Worm (Caenorhabditis elegans) whole organism, L1 larva: Measurements from ENCODE around the gene hil-1.
A peak's percentile ranks its signal among the peaks of the same experiment; 100 is the strongest.

Source experiments
- C04F5.9 ChIP-seq: sonication (generic microtip); optimal IDR thresholded peaks from 2 replicates; lab custom pipeline; 2016; ENCODE audit warnings: missing genetic modification characterization, missing compliant biosample characterization
- C34B4.2 ChIP-seq: sonication (generic microtip); optimal IDR thresholded peaks from 2 replicates; lab custom pipeline; 2017; ENCODE audit warnings: mild to moderate bottlenecking, missing genetic modification characterization, missing compliant biosample characterization
- F16B12.6 ChIP-seq: fragments of 150-350 bp; optimal IDR thresholded peaks from 2 replicates; lab custom pipeline; 2014; ENCODE audit warnings: missing biosample characterization, missing genetic modification characterization
- alr-1 ChIP-seq: fragments of 200-800 bp; sonication (Bioruptor generic); optimal IDR thresholded peaks from 2 replicates; lab custom pipeline; 2018; ENCODE audit warnings: borderline replicate concordance, mild to moderate bottlenecking, missing genetic modification characterization, missing compliant biosample characterization
- blmp-1 ChIP-seq: fragments of 150-350 bp; optimal IDR thresholded peaks from 2 replicates; lab custom pipeline; 2014; ENCODE audit warnings: missing biosample characterization, missing genetic modification characterization
- ceh-63 ChIP-seq: fragments of 200-800 bp; sonication (Bioruptor generic); optimal IDR thresholded peaks from 2 replicates; lab custom pipeline; 2018; ENCODE audit warnings: mild to moderate bottlenecking, missing genetic modification characterization, missing compliant biosample characterization
- ceh-82 ChIP-seq, 3 experiments: fragments of 150-350 bp in 1 of 3; sonication (generic microtip) in 2 of 3; optimal IDR thresholded peaks; 2 replicates each; lab custom pipeline; 2014 to 2017; ENCODE audit warnings: missing biosample characterization in 3 of 3, missing genetic modification characterization in 3 of 3
- fkh-4 ChIP-seq: sonication (generic microtip); optimal IDR thresholded peaks from 2 replicates; lab custom pipeline; 2016; ENCODE audit warnings: missing compliant biosample characterization, missing genetic modification characterization, borderline replicate concordance
- fkh-8 ChIP-seq: sonication (generic microtip); optimal IDR thresholded peaks from 2 replicates; lab custom pipeline; 2016; ENCODE audit warnings: mild to moderate bottlenecking, missing genetic modification characterization, missing compliant biosample characterization
- grh-1 ChIP-seq: fragments of 200-800 bp; sonication (Bioruptor generic); IDR thresholded peaks from 2 replicates; pipeline ENCODE4 v1.3.6; 2022; ENCODE audit warnings: missing genetic modification reagents, missing genetic modification characterization, missing compliant biosample characterization
- hlh-4 ChIP-seq: sonication (generic microtip); optimal IDR thresholded peaks from 2 replicates; lab custom pipeline; 2016; ENCODE audit warnings: mild to moderate bottlenecking, missing genetic modification characterization, missing compliant biosample characterization
- hpl-2 ChIP-seq: fragments of 150-350 bp; optimal IDR thresholded peaks from 2 replicates; lab custom pipeline; 2014; ENCODE audit warnings: missing biosample characterization, missing genetic modification reagents, missing genetic modification characterization
- jun-1 ChIP-seq: fragments of 150-350 bp; optimal IDR thresholded peaks from 2 replicates; lab custom pipeline; 2014; ENCODE audit warnings: missing biosample characterization, missing genetic modification reagents, missing genetic modification characterization
- lin-13 ChIP-seq: fragments of 150-350 bp; optimal IDR thresholded peaks from 2 replicates; lab custom pipeline; 2014; ENCODE audit warnings: missing biosample characterization, missing genetic modification reagents, missing genetic modification characterization
- lin-14 ChIP-seq: fragments of 200-800 bp; sonication (Bioruptor generic); optimal IDR thresholded peaks from 2 replicates; lab custom pipeline; 2018; ENCODE audit warnings: mild to moderate bottlenecking, missing genetic modification characterization, moderate library complexity, missing compliant biosample characterization
- lin-35 ChIP-seq, 2 experiments: fragments of 150-350 bp; optimal IDR thresholded peaks; 2 replicates each; lab custom pipeline; 2014; ENCODE audit warnings: missing biosample characterization in 2 of 2, missing genetic modification characterization in 2 of 2, missing genetic modification reagents in 2 of 2
- lsy-2 ChIP-seq, 2 experiments: fragments of 150-350 bp; optimal IDR thresholded peaks; 2 replicates each; lab custom pipeline; 2014; ENCODE audit warnings: missing biosample characterization in 2 of 2, missing genetic modification characterization in 2 of 2
- mab-9 ChIP-seq: fragments of 200-800 bp; sonication (Bioruptor generic); IDR thresholded peaks from 2 replicates; pipeline ENCODE4 v1.3.6; 2022; ENCODE audit warnings: missing genetic modification reagents, missing genetic modification characterization, missing compliant biosample characterization
- mdl-1 ChIP-seq, 2 experiments: fragments of 150-350 bp; optimal IDR thresholded peaks; 2 replicates each; lab custom pipeline; 2014 to 2017; ENCODE audit warnings: missing biosample characterization in 2 of 2, missing genetic modification characterization in 2 of 2, inconsistent platforms in 1 of 2
- mef-2 ChIP-seq: fragments of 150-350 bp; optimal IDR thresholded peaks from 2 replicates; lab custom pipeline; 2014; ENCODE audit warnings: missing biosample characterization, missing genetic modification characterization
- nhr-20 ChIP-seq: sonication (generic microtip); optimal IDR thresholded peaks from 2 replicates; lab custom pipeline; 2016; ENCODE audit warnings: mild to moderate bottlenecking, missing genetic modification characterization, missing compliant biosample characterization
- nhr-237 ChIP-seq: fragments of 150-350 bp; optimal IDR thresholded peaks from 2 replicates; lab custom pipeline; 2014; ENCODE audit warnings: missing biosample characterization, missing genetic modification characterization
- nhr-28 ChIP-seq: fragments of 150-350 bp; optimal IDR thresholded peaks from 2 replicates; lab custom pipeline; 2014; ENCODE audit warnings: missing biosample characterization, missing genetic modification characterization
- nhr-76 ChIP-seq: sonication (generic microtip); optimal IDR thresholded peaks from 2 replicates; lab custom pipeline; 2017; ENCODE audit warnings: missing biosample characterization, missing genetic modification characterization
- nhr-77 ChIP-seq: fragments of 150-350 bp; optimal IDR thresholded peaks from 2 replicates; lab custom pipeline; 2014; ENCODE audit warnings: missing biosample characterization, missing genetic modification characterization
- nhr-84 ChIP-seq: sonication (generic microtip); optimal IDR thresholded peaks from 2 replicates; lab custom pipeline; 2017; ENCODE audit warnings: missing biosample characterization, missing genetic modification characterization
- nhr-85 ChIP-seq: sonication (generic microtip); peaks from one replicate; lab custom pipeline; 2016; ENCODE audit warnings: missing genetic modification characterization, inconsistent platforms, missing compliant biosample characterization
- snu-23 ChIP-seq: sonication (generic microtip); optimal IDR thresholded peaks from 2 replicates; lab custom pipeline; 2016; ENCODE audit warnings: missing genetic modification characterization, missing compliant biosample characterization
- sox-4 ChIP-seq: sonication (generic microtip); optimal IDR thresholded peaks from 2 replicates; lab custom pipeline; 2016; ENCODE audit warnings: missing genetic modification characterization, missing compliant biosample characterization
- sup-37 ChIP-seq: fragments of 200-800 bp; sonication (Bioruptor generic); optimal IDR thresholded peaks from 2 replicates; lab custom pipeline; 2018; ENCODE audit warnings: mild to moderate bottlenecking, missing genetic modification characterization, missing compliant biosample characterization
- swsn-7 ChIP-seq: sonication (generic microtip); optimal IDR thresholded peaks from 2 replicates; lab custom pipeline; 2016; ENCODE audit warnings: missing genetic modification characterization, missing compliant biosample characterization
- unc-130 ChIP-seq: fragments of 150-350 bp; optimal IDR thresholded peaks from 2 replicates; lab custom pipeline; 2017; ENCODE audit warnings: missing biosample characterization, missing genetic modification characterization, inconsistent platforms
- unc-30 ChIP-seq: sonication (generic microtip); optimal IDR thresholded peaks from 2 replicates; lab custom pipeline; 2017; ENCODE audit warnings: missing biosample characterization, missing genetic modification characterization

The hil-1 gene

ce11 chrV:15002184-15002690, 52.7 kb downstream of the hil-1 start, which contains the start of the genes fib-1 and mut-15 (continued):
- TF ChIP-seq alr-1 (no peak), lin-13 (GFP tag; lab: Kevin White, UChicago) (peak; percentile 88), ceh-63 (GFP tag; lab: Kevin White, UChicago) (peak; percentile 78), F16B12.6 (tag; lab: Kevin White, UChicago) (peak; percentile 57), jun-1 (tag; lab: Kevin White, UChicago) (peak; percentile 87), hpl-2 (GFP tag; lab: Kevin White, UChicago) (peak; percentile 65), snu-23 (GFP tag; lab: Kevin White, UChicago) (peak; percentile 97), C04F5.9 (tag; lab: Kevin White, UChicago) (peak; percentile 90), nhr-77 (tag; lab: Kevin White, UChicago) (peak; percentile 91), lin-35 (GFP tag; optimal IDR thresholded peaks at IDR 0.05; lab: Kevin White, UChicago) (peak; percentile 90 to 92), lin-14 (GFP tag; lab: Kevin White, UChicago) (peak; percentile 94), fkh-4 (tag; lab: Kevin White, UChicago) (peak; percentile 81), sox-4 (peak; percentile 87), nhr-237 (tag; lab: Kevin White, UChicago) (peak; percentile 53), swsn-7 (tag; lab: Kevin White, UChicago) (peak; percentile 95), lsy-2 (tag; optimal IDR thresholded peaks at IDR 0.05; lab: Kevin White, UChicago) (peak; percentile 95 to 98), nhr-20 (tag; lab: Kevin White, UChicago) (peak; percentile 96), blmp-1 (tag; lab: Kevin White, UChicago) (peak; percentile 73), nhr-28 (tag; lab: Kevin White, UChicago) (no peak), sup-37 (peak; percentile 53), ceh-82 (tag; optimal IDR thresholded peaks at IDR 0.05; lab: Kevin White, UChicago) (peak; percentile 88 to 97 (median 90)), mdl-1 (tag; optimal IDR thresholded peaks at IDR 0.05; lab: Kevin White, UChicago) (peak in 1 of 2 experiments; percentile 81), nhr-76 (tag; lab: Kevin White, UChicago) (no peak), mab-9 (peak; percentile 82), fkh-8 (tag; lab: Kevin White, UChicago) (peak; percentile 98), nhr-85 (tag; lab: Kevin White, UChicago) (peak; percentile 96), nhr-84 (tag; lab: Kevin White, UChicago) (no peak), hlh-4 (no peak), C34B4.2 (tag; lab: Kevin White, UChicago) (no peak), unc-30 (no peak), unc-130 (tag; lab: Kevin White, UChicago) (peak; percentile 90), mef-2 (tag; lab: Kevin White, UChicago) (peak; percentile 56), grh-1 (GFP tag; lab: Robert Waterston, UW) (peak; percentile 79)
